Fruit fly (Drosophila melanogaster): ENCODE results near the gene CG12012.

dm6 chr3L:3408796-3409625, 32.5 kb downstream of the CG12012 start:
- TF ChIP-seq CG8478 (optimal IDR thresholded peaks at IDR 0.05) (no peak), CTCF (optimal IDR thresholded peaks at IDR 0.05) (no peak)

All from S2 (cell line).